Fruit fly (Drosophila melanogaster) whole organism: ENCODE results near the gene Dhc64C.

ENCODE experiments used
- CG8478 ChIP-seq: fragments of >200 bp; optimal IDR thresholded peaks from 2 replicates; lab custom pipeline; 2018; ENCODE audit warnings: inconsistent platforms
- EcR ChIP-seq, 2 experiments: fragments of >200 bp; optimal IDR thresholded peaks; 2 replicates each; lab custom pipeline; 2017; ENCODE audit warnings: missing biosample characterization in 2 of 2, missing genetic modification characterization in 2 of 2, missing genetic modification reagents in 2 of 2
- pan ChIP-seq: fragments of >200 bp; optimal IDR thresholded peaks from 2 replicates; lab custom pipeline; 2017
- psq ChIP-seq: fragments of >200 bp; optimal IDR thresholded peaks from 2 replicates; lab custom pipeline; 2017
- usp ChIP-seq: fragments of >200 bp; optimal IDR thresholded peaks from 2 replicates; lab custom pipeline; 2017; ENCODE audit warnings: missing biosample characterization, missing genetic modification characterization, mixed read lengths

dm6 chr3L:4854153-4854552 lies 28.7 kb upstream of the Dhc64C start:
- no peak for TF ChIP-seq pan (lab: Kevin White, UChicago)
- TF ChIP-seq usp (GFP tag; lab: Kevin White, UChicago): no peak
- TF ChIP-seq CG8478 (lab: Kevin White, UChicago): no peak
- no peak for TF ChIP-seq EcR (GFP tag; optimal IDR thresholded peaks at IDR 0.05; lab: Kevin White, UChicago)
- TF ChIP-seq psq (lab: Kevin White, UChicago): no peak
